Fruit fly (Drosophila melanogaster) whole organism, pupa: ENCODE data around the gene spn-D.

Source experiments
- CG10348 ChIP-seq: fragments of 200-800 bp; sonication (Bioruptor generic); IDR thresholded peaks from 2 replicates; pipeline ENCODE4 v1.3.6; 2022; ENCODE audit warnings: missing biosample characterization, missing genetic modification characterization
- CG15710 ChIP-seq: fragments of 200-800 bp; sonication (Bioruptor generic); optimal IDR thresholded peaks from 2 replicates; lab custom pipeline; 2018; ENCODE audit warnings: missing biosample characterization, mild to moderate bottlenecking, missing genetic modification characterization, moderate library complexity
- CG17806 ChIP-seq: fragments of 200-800 bp; sonication (Bioruptor generic); optimal IDR thresholded peaks from 2 replicates; lab custom pipeline; 2018; ENCODE audit warnings: missing biosample characterization, mild to moderate bottlenecking, missing genetic modification characterization, moderate library complexity
- CG8301 ChIP-seq: fragments of 200-800 bp; sonication (Bioruptor generic); optimal IDR thresholded peaks from 2 replicates; lab custom pipeline; 2018; ENCODE audit warnings: missing biosample characterization, mild to moderate bottlenecking, missing genetic modification characterization
- CG9948 ChIP-seq: fragments of 200-800 bp; sonication (Bioruptor generic); optimal IDR thresholded peaks from 2 replicates; lab custom pipeline; 2018; ENCODE audit warnings: missing biosample characterization, mild to moderate bottlenecking, missing genetic modification characterization, moderate library complexity
- D1 ChIP-seq: fragments of 200-800 bp; sonication (Bioruptor generic); optimal IDR thresholded peaks from 2 replicates; lab custom pipeline; 2018; ENCODE audit warnings: missing biosample characterization, mild to moderate bottlenecking, missing genetic modification characterization, moderate library complexity
- Pif1A ChIP-seq: fragments of 200-800 bp; sonication (Bioruptor generic); optimal IDR thresholded peaks from 3 replicates; lab custom pipeline; 2016; ENCODE audit warnings: missing biosample characterization, missing genetic modification characterization
- Snoo ChIP-seq: fragments of 200-800 bp; sonication (Bioruptor generic); optimal IDR thresholded peaks from 3 replicates; lab custom pipeline; 2017; ENCODE audit warnings: missing biosample characterization, mild to moderate bottlenecking, missing genetic modification characterization, inconsistent platforms
- rn ChIP-seq: fragments of 200-800 bp; sonication (Bioruptor generic); IDR thresholded peaks from 2 replicates; pipeline ENCODE4 v1.3.6; 2022; ENCODE audit warnings: missing biosample characterization, missing genetic modification characterization

DNA sequence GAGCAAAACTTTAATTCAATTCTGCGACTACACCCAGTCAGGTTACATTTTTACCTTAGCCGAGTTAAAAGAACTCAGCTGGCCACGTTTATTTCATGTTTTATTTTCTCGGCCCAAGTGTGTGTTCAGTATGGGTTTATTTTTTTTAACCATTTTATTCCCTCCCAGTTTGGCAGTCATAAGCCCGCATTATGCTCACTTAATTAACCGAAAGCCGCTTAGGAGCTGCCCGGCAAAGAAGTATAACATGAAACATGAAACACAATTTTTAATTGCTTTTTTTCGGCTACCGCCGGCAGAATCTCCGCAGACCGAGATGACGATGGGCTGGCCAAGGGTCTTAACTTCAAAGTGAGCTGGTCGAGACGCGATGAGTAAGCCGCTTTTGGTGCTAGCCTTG, 21.3 kb downstream of the spn-D start:
- no peak for TF ChIP-seq CG15710 (tag; lab: Kevin White, UChicago)
- TF ChIP-seq CG17806 (tag; lab: Kevin White, UChicago) = no peak
- no peak for TF ChIP-seq Pif1A (GFP tag; lab: Kevin White, UChicago)
- no peak for TF ChIP-seq CG10348 (GFP tag; lab: Robert Waterston, UW)
- no peak for TF ChIP-seq CG8301 (tag; lab: Kevin White, UChicago)
- no peak for TF ChIP-seq CG9948 (tag; lab: Kevin White, UChicago)
- TF ChIP-seq Snoo = no peak
- no peak for TF ChIP-seq D1 (tag; lab: Kevin White, UChicago)
- TF ChIP-seq rn (GFP tag; lab: Robert Waterston, UW) = no peak
